Worm (Caenorhabditis elegans): Measurements from ENCODE around the gene aly-2.

DNA sequence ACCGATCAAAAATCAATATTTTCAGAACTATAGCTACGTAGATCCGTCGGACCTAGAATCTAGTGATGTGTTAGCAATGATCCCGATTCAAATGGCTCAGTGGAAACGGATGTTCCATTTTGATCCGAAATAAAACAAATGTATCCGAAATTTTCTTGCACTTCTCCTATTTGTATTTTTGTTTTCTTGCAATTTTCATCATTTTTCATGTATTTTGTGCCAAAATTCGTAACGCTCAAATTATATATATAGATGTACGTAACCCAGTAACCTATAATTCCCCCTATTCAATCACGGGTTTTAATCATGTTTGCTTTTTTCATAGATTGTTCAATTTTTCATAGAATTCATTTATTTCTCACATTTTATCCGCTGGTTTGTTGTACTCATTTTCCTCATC is 48.3 kb upstream of the aly-2 start, which contains the start of gene gldi-10:
- TF ChIP-seq mab-5 (tag; optimal IDR thresholded peaks at IDR 0.05) (no peak), cnd-1 (tag; optimal IDR thresholded peaks at IDR 0.05) (no peak), blmp-1 (tag; optimal IDR thresholded peaks at IDR 0.05) (no peak), nhr-12 (tag; optimal IDR thresholded peaks at IDR 0.05) (no peak), unc-62 (GFP tag; optimal IDR thresholded peaks at IDR 0.05) (no peak), lin-13 (tag; optimal IDR thresholded peaks at IDR 0.05) (no peak), elt-3 (tag; optimal IDR thresholded peaks at IDR 0.05) (no peak), nhr-28 (tag; optimal IDR thresholded peaks at IDR 0.05) (no peak), unc-39 (tag; optimal IDR thresholded peaks at IDR 0.05) (no peak), nhr-237 (tag; optimal IDR thresholded peaks at IDR 0.05) (no peak), elt-1 (tag; optimal IDR thresholded peaks at IDR 0.05; ENCODE audit: borderline replicate concordance, insufficient read depth) (no peak), M03D4.4 (tag; optimal IDR thresholded peaks at IDR 0.05) (no peak)
